Worm (Caenorhabditis elegans): Measurements from ENCODE around the gene srh-171.

- TF ChIP-seq unc-62 (GFP tag; optimal IDR thresholded peaks at IDR 0.05) = no peak
- no peak for TF ChIP-seq snpc-4 (tag; optimal IDR thresholded peaks at IDR 0.05)
- TF ChIP-seq flh-1 (GFP tag; optimal IDR thresholded peaks at IDR 0.05) = no peak
- TF ChIP-seq nhr-237 (tag; optimal IDR thresholded peaks at IDR 0.05) = no peak
- TF ChIP-seq sptf-1 (tag; optimal IDR thresholded peaks at IDR 0.05) = no peak
- TF ChIP-seq nhr-28 (tag; optimal IDR thresholded peaks at IDR 0.05) = no peak
- no peak for TF ChIP-seq mab-5 (tag; optimal IDR thresholded peaks at IDR 0.05)
Observed at ce11 chrV:19986788-19987187, 21.3 kb downstream of the srh-171 start.
